Fruit fly (Drosophila melanogaster) Kc167 (cell line): ENCODE results near the gene drl.

Source experiments
- Myc ChIP-seq: fragments of >200 bp; optimal IDR thresholded peaks from 2 replicates; lab custom pipeline; 2017; ENCODE audit warnings: missing external identifiers
- h ChIP-seq: fragments of >200 bp; optimal IDR thresholded peaks from 3 replicates; lab custom pipeline; 2018; ENCODE audit warnings: missing external identifiers
- insv ChIP-seq: fragments of >200 bp; optimal IDR thresholded peaks from 3 replicates; lab custom pipeline; 2018; ENCODE audit warnings: missing external identifiers
- ttk ChIP-seq: sonication (Bioruptor generic); optimal IDR thresholded peaks from 2 replicates; lab custom pipeline; 2017; ENCODE audit warnings: missing external identifiers

DNA sequence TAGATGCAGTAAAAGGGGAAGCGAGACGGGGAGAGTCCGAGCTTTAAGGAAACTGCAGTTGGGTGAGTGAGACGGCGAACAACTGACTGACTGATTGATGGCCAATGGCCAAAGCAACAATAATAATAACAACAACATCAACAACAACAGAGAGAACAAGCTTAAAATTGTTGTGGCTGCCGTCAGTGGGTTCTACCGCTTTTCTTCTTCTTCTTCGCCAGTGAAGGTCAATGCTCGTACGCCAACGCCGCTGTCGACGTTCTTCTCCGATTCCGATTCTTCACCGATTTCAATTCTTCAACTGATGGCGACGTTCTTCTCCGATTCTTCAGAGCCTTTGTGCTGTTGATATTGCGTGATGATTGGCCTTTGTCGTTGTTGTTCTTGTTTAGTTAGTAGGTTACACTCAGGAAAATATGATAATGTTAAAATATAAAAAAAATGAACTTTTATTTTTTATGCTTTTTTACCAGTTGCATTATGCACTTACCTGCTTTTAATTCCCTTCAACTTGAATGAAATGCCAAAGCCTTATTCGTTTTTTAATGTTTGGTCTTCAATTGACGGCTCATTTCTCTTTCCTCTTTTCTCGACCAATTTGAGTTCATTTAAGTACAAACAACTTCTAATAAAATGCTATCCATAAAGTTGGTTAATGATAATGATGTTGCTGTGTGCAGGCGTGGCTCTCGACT is 47.8 kb upstream of the drl start:
- no peak for TF ChIP-seq insv (lab: Kevin White, UChicago)
- TF ChIP-seq h (lab: Kevin White, UChicago) = no peak
- TF ChIP-seq ttk (lab: Kevin White, UChicago) = no peak
- no peak for TF ChIP-seq Myc (lab: Kevin White, UChicago)
